Fruit fly (Drosophila melanogaster) whole organism, embryonic: ENCODE results near the gene Dup99B.

Experiments
- CG43689 ChIP-seq: fragments of 200-800 bp; sonication (Bioruptor generic); IDR thresholded peaks from 2 replicates; pipeline ENCODE4 v1.3.6; 2022; ENCODE audit warnings: missing biosample characterization, missing genetic modification characterization
- Hmx ChIP-seq: fragments of 200-800 bp; sonication (Bioruptor generic); optimal IDR thresholded peaks from 2 replicates; lab custom pipeline; 2016; ENCODE audit warnings: missing biosample characterization, missing genetic modification characterization

DNA sequence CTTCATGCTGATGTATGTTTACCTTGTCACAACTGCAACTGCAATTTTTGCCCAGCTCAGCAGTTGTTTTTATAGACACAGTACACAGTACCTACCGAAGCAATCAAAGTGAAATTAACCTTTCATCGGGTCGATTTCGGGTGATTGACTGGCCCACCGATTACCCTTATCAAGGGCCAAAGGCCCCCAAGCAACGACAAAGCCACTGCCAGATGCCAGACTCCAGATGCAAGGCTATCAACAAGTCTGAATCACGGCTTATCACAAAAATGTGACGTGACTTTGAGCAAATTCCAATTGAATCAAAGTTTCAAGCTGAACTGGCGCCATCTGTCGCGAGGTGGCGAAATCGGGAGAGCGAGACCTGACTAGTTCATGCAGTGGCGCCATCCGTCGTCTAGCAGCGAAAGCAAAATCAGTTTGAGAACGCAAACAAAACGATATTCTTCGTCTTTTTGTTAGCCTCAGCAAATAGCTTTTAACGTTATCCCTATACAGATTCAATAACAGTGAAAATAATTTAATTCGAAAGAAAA is 1.7 kb upstream of the Dup99B start, which contains the start of gene Obp99b:
- TF ChIP-seq Hmx (GFP tag; lab: Kevin White, UChicago) (no peak), CG43689 (GFP tag; lab: Robert Waterston, UW) (peak; percentile 71)
